Fruit fly (Drosophila melanogaster) whole organism, adult: Measurements from ENCODE around the gene LysD.

Experiments
- CG11617 ChIP-seq: fragments of 200-800 bp; sonication (Bioruptor generic); optimal IDR thresholded peaks from 2 replicates; lab custom pipeline; 2017; ENCODE audit warnings: mild to moderate bottlenecking, missing biosample characterization, missing genetic modification reagents, missing genetic modification characterization
- CG12768 ChIP-seq: fragments of 200-800 bp; sonication (Bioruptor generic); optimal IDR thresholded peaks from 2 replicates; lab custom pipeline; 2017; ENCODE audit warnings: missing biosample characterization, missing genetic modification characterization, mild to moderate bottlenecking, moderate library complexity, missing genetic modification reagents
- CG14711 ChIP-seq: fragments of 200-800 bp; sonication (Bioruptor generic); optimal IDR thresholded peaks from 2 replicates; lab custom pipeline; 2018; ENCODE audit warnings: missing biosample characterization, mild to moderate bottlenecking, missing genetic modification characterization, moderate library complexity
- CG1620 ChIP-seq: fragments of 200-800 bp; sonication (Bioruptor generic); optimal IDR thresholded peaks from 2 replicates; lab custom pipeline; 2016; ENCODE audit warnings: missing biosample characterization, missing genetic modification characterization
- CG33017 ChIP-seq: fragments of 200-800 bp; sonication (Bioruptor generic); optimal IDR thresholded peaks from 2 replicates; lab custom pipeline; 2018; ENCODE audit warnings: missing biosample characterization, mild to moderate bottlenecking, missing genetic modification characterization, moderate library complexity
- CG5204 ChIP-seq: fragments of 200-800 bp; sonication (Bioruptor generic); optimal IDR thresholded peaks from 2 replicates; lab custom pipeline; 2016; ENCODE audit warnings: missing biosample characterization, missing genetic modification characterization
- CG7045 ChIP-seq: fragments of 200-800 bp; sonication (Bioruptor generic); optimal IDR thresholded peaks from 2 replicates; lab custom pipeline; 2017; ENCODE audit warnings: missing biosample characterization, mild to moderate bottlenecking, missing genetic modification characterization
- CG7101 ChIP-seq: fragments of 200-800 bp; sonication (Bioruptor generic); optimal IDR thresholded peaks from 2 replicates; lab custom pipeline; 2018; ENCODE audit warnings: missing biosample characterization, mild to moderate bottlenecking, missing genetic modification characterization, moderate library complexity
- Clk ChIP-seq: fragments of 200-800 bp; sonication (Bioruptor generic); optimal IDR thresholded peaks from 2 replicates; lab custom pipeline; 2017; ENCODE audit warnings: missing biosample characterization, missing genetic modification characterization
- Crg-1 ChIP-seq: fragments of 200-800 bp; sonication (Bioruptor generic); optimal IDR thresholded peaks from 2 replicates; lab custom pipeline; 2016; ENCODE audit warnings: missing biosample characterization, missing genetic modification characterization
- Hr96 ChIP-seq: fragments of 200-800 bp; sonication (Bioruptor generic); optimal IDR thresholded peaks from 2 replicates; lab custom pipeline; 2016; ENCODE audit warnings: missing biosample characterization, missing genetic modification characterization
- Mnt ChIP-seq: fragments of 200-800 bp; sonication (Bioruptor generic); optimal IDR thresholded peaks from 2 replicates; lab custom pipeline; 2016; ENCODE audit warnings: missing biosample characterization, mild to moderate bottlenecking, missing genetic modification characterization
- bab1 ChIP-seq: fragments of 200-800 bp; sonication (Bioruptor generic); optimal IDR thresholded peaks from 3 replicates; lab custom pipeline; 2019; ENCODE audit warnings: missing biosample characterization, mild to moderate bottlenecking, missing genetic modification characterization, moderate library complexity
- cic ChIP-seq: fragments of 200-800 bp; sonication (Bioruptor generic); optimal IDR thresholded peaks from 2 replicates; lab custom pipeline; 2017; ENCODE audit warnings: missing biosample characterization, mild to moderate bottlenecking, missing genetic modification characterization, moderate library complexity
- cnc ChIP-seq, 2 experiments: fragments of >200 bp; optimal IDR thresholded peaks; 2 replicates each; lab custom pipeline; 2017
- kay ChIP-seq: fragments of 200-800 bp; sonication (Bioruptor generic); peaks from one replicate; lab custom pipeline; 2016; ENCODE audit warnings: missing biosample characterization, missing genetic modification characterization, borderline replicate concordance
- ovo ChIP-seq: fragments of 200-800 bp; sonication (Bioruptor generic); optimal IDR thresholded peaks from 2 replicates; lab custom pipeline; 2016; ENCODE audit warnings: missing biosample characterization, missing genetic modification characterization
- pad ChIP-seq: fragments of 200-800 bp; sonication (Bioruptor generic); optimal IDR thresholded peaks from 3 replicates; lab custom pipeline; 2017; ENCODE audit warnings: missing biosample characterization, missing genetic modification characterization, mild to moderate bottlenecking, moderate library complexity, missing genetic modification reagents
- tj ChIP-seq: fragments of 200-800 bp; sonication (Bioruptor generic); optimal IDR thresholded peaks from 3 replicates; lab custom pipeline; 2017; ENCODE audit warnings: missing biosample characterization, mild to moderate bottlenecking, missing genetic modification characterization, moderate library complexity
- toe ChIP-seq: fragments of 200-800 bp; sonication (Bioruptor generic); optimal IDR thresholded peaks from 2 replicates; lab custom pipeline; 2016; ENCODE audit warnings: missing biosample characterization, missing genetic modification characterization

Gene LysD

DNA sequence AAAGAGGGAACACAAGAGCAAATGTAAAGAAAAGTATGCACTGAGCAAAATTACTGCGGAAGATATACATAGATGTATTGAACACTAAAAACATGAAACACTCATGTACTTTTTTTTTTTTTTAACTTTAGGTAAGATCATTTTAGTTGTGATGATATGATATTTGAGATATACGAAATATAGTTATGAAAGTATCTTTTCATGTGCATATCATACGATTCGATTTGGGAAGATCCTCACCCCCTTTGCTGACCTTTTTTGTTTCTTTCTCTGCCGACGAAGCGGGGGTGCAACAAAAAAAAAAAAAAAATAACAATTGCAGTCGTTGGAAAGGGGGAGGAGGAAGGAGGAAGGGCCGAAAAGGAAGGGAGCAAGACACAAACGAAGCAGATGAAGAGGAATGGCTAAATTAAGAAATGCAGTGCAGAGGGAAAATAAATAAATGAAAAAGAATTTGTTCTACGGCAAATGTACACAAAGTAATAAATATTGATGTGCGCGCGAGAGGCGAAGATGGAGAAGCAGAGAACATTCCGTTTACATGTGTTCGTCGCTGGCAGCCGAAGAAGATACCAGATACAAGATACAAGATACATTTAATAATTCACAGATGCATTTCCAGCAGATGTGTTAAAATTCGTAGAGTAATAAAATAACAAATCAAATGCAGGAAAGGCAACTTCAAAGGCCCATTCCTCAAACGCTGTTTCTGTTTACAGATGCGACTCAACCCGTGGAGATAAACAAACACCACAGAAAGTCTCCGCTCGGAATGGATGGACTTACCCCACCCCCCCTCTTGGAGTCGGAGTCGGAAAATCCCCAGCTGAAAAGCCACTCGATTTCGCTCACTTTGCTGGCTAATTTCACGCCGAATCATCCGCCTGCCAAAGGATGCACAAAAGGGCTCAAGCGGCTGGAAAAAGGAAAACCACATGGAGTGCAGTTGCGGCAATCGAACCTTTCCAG lies 43.8 kb downstream of the LysD start:
- TF ChIP-seq Mnt (GFP tag; lab: Kevin White, UChicago): no peak
- no peak for TF ChIP-seq cnc (optimal IDR thresholded peaks at IDR 0.05; lab: Kevin White, UChicago)
- TF ChIP-seq CG14711 (tag; lab: Kevin White, UChicago): no peak
- TF ChIP-seq pad (GFP tag; lab: Kevin White, UChicago): no peak
- TF ChIP-seq CG11617 (GFP tag; lab: Kevin White, UChicago): no peak
- TF ChIP-seq CG7045 (GFP tag; lab: Kevin White, UChicago): no peak
- TF ChIP-seq CG5204: no peak
- no peak for TF ChIP-seq CG33017 (tag; lab: Kevin White, UChicago)
- no peak for TF ChIP-seq Clk (GFP tag; lab: Kevin White, UChicago)
- TF ChIP-seq ovo (GFP tag; lab: Kevin White, UChicago): no peak
- no peak for TF ChIP-seq CG1620 (GFP tag; lab: Kevin White, UChicago)
- TF ChIP-seq CG7101 (tag; lab: Kevin White, UChicago): no peak
- no peak for TF ChIP-seq cic (GFP tag; lab: Kevin White, UChicago)

dm6 chr3L:1166266-1166665 lies 44.7 kb downstream of the LysD start:
- TF ChIP-seq CG12768 (GFP tag; lab: Kevin White, UChicago): peak; percentile 86
- peak; percentile 61 for TF ChIP-seq pad (GFP tag; lab: Kevin White, UChicago)
- TF ChIP-seq bab1 (GFP tag; lab: Kevin White, UChicago): no peak
- no peak for TF ChIP-seq kay (GFP tag; lab: Kevin White, UChicago)
- peak; percentile 46 for TF ChIP-seq Hr96 (GFP tag; lab: Kevin White, UChicago)
- no peak for TF ChIP-seq tj
- TF ChIP-seq Clk (GFP tag; lab: Kevin White, UChicago): peak; percentile 46
- peak; percentile 66 for TF ChIP-seq CG11617 (GFP tag; lab: Kevin White, UChicago)
- peak; percentile 58 for TF ChIP-seq CG1620 (GFP tag; lab: Kevin White, UChicago)
- peak; percentile 48 for TF ChIP-seq toe
- TF ChIP-seq CG5204: no peak
- TF ChIP-seq CG7101 (tag; lab: Kevin White, UChicago): peak; percentile 87
- peak; percentile 63 for TF ChIP-seq CG33017 (tag; lab: Kevin White, UChicago)
- TF ChIP-seq ovo (GFP tag; lab: Kevin White, UChicago): peak; percentile 86
- TF ChIP-seq Crg-1 (GFP tag; lab: Kevin White, UChicago): peak; percentile 91
- TF ChIP-seq cnc (optimal IDR thresholded peaks at IDR 0.05; lab: Kevin White, UChicago): no peak
- TF ChIP-seq CG7045 (GFP tag; lab: Kevin White, UChicago): peak; percentile 86
- peak; percentile 72 for TF ChIP-seq CG14711 (tag; lab: Kevin White, UChicago)
- TF ChIP-seq cic (GFP tag; lab: Kevin White, UChicago): peak; percentile 85
- TF ChIP-seq Mnt (GFP tag; lab: Kevin White, UChicago): peak; percentile 41

DNA sequence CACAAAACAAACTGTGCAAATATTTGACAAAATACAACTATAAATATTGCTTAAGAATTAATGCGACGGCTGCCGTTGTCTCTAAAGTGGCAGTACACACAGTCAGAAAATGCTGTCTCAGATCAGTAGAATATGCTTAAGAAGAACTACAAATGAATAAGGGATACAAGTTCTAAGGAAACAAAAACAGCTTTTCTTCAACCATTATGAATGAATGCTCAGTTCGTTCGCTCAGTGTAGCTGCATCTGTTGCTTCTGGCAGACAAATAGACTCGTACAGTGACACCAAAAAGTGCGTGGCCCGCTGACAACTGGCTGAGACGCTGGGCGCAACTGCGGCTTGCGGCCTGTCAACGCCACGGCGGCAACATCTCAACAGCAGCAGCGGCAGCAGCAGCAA lies 45.2 kb downstream of the LysD start:
- no peak for TF ChIP-seq cnc (optimal IDR thresholded peaks at IDR 0.05; lab: Kevin White, UChicago)
- TF ChIP-seq kay (GFP tag; lab: Kevin White, UChicago): no peak
- no peak for TF ChIP-seq Clk (GFP tag; lab: Kevin White, UChicago)
